Fruit fly (Drosophila melanogaster): Measurements from ENCODE around the gene CG5276.

- TF ChIP-seq h (optimal IDR thresholded peaks at IDR 0.05): no peak
- no peak for TF ChIP-seq Myc (optimal IDR thresholded peaks at IDR 0.05)
Measured at dm6 chr3R:11407733-11408134, 23.8 kb upstream of the CG5276 start, which contains the start of gene mRpL40.

All from Kc167 (cell line).